Worm (Caenorhabditis elegans): ENCODE data around the gene ZK757.10.
A peak's percentile ranks its signal among the peaks of the same experiment; 100 is the strongest.

ZK757.10 gene

DNA sequence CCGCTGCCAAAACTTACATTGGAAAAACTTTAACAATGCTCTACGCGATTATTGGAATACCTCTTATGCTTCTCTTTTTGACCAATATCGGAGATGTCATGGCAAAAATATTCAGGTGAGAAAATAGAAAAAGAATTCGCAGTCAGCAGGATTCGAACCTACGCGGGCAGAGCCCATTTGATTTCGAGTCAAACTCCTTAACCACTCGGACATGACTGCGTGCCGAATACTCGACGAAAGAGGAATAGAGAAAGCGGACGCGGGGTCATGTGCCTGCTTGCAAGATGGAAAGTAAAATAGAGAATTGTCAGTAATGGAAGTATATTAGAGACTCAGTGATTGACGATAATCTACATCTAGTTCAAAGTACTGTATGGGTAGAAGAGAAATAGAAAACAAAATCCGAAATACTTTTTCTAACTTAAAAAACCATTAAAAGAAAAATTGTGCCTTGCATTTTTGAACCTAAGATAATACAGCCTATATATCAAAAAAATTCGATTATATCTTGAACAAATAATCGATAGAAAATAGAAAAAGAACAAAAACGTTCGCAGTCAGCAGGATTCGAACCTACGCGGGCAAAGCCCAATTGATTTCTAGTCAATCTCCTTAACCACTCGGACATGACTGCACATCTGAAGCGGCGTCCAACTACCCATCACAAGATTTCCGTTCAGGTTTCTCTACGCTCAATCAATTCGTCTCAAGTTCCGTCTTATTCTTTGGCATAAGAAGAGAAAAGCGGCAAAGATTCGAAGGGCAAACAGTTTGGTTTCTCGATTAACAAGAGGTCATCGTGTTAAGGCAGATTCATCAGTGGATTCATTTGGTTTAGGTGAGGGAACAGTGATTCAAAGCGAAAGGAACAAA, 15.3 kb upstream of the ZK757.10 start (continued):
- TF ChIP-seq madf-3 (GFP tag; IDR thresholded peaks at IDR 0.05) (peak; percentile 54; the same call in 1 of the 2 replicates), ztf-25 (GFP tag; IDR thresholded peaks at IDR 0.05) (peak; percentile 85), T26A5.8 (tag; optimal IDR thresholded peaks at IDR 0.05) (no peak), ceh-91 (GFP tag; IDR thresholded peaks at IDR 0.05) (no peak), lsy-27 (tag; optimal IDR thresholded peaks at IDR 0.05; ENCODE audit: borderline replicate concordance, insufficient read depth) (no peak)

DNA sequence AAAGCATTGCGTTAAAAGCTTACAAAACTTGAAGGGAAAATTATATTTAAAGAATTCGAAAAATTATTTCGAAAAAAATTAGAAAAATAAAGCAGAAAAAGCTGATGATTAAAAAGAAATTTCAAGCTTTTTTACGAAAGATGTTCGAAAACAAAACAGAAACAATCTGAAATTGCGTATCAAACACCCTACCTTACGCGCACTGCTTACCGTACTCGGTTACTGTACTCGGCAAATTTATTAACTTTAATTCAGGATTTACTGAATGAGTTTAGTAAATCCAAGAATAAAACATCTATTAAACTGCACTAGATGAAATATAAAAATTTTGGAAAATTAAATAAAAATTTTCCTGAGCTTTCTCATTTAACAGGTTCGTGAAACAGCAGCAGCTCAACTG, 14.6 kb upstream of the ZK757.10 start:
- TF ChIP-seq rec-8 (tag; optimal IDR thresholded peaks at IDR 0.05), result no peak
- no peak for TF ChIP-seq Y67H2A.10 (GFP tag; conservative IDR thresholded peaks at IDR 0.05)
- TF ChIP-seq D2030.7 (GFP tag; IDR thresholded peaks at IDR 0.05), result no peak
- TF ChIP-seq lsl-1 (GFP tag; optimal IDR thresholded peaks at IDR 0.05), result peak; percentile 83
- no peak for TF ChIP-seq mcd-1 (GFP tag; IDR thresholded peaks at IDR 0.05)
- no peak for TF ChIP-seq K11D2.4 (GFP tag; IDR thresholded peaks at IDR 0.05)

DNA sequence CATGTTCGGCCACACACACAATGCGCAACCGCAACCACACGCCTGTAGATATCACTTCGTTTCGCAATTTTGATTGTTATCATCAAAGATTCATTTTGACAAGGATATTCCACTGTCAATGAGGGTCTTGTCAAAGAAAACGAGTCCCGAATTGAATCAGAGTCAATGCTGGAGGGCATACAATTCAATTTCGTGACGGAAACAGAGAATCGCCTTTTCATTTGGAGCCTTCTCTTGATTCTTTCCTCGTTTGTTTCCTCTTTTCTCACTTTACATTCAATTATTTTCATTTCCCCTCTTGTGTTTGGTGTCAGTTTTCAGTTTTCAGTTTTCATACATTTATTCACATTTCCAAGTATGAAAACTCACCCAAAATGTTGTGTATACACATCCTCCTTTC, 9.7 kb upstream of the ZK757.10 start:
- TF ChIP-seq hmg-20 (GFP tag; IDR thresholded peaks at IDR 0.05) (no peak), B0035.1 (tag; optimal IDR thresholded peaks at IDR 0.05) (no peak), F57A8.1 (GFP tag; optimal IDR thresholded peaks at IDR 0.05) (no peak)

DNA sequence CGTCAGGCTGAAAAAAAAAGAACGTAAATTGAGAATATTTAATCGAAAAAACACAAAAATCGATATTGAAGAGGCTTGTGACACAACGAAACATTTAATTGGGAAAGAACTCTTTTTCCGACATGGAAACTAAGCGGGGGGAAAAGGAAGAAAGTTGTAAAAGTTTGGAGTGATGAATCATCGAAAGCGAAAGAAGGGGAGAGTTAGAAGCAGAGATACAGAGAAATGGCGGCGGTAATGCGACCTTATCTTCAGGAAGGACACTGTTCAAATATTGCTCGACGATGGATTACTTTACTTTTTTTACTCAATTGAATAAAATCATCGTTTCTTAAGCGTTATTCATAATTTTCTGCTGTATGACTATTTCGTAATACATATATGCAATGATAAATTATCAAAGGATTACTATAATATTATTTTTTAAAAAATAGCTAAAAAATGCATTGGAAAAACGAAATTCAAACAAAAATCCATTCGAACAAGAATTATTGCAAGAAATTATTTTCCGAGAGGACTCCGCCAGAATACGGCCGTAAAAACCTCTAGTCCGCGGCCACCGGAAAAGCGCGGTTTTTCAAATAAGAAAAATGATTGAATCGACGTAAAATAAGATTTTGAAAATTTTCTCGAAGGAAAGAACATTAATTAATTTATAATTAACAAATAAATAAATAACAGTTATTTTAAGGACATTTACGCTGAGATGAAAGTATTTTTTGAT, 9.1 kb upstream of the ZK757.10 start, which contains the start of gene dhhc-4:
dhhc-4 (minus strand) TSS at position 13 of the 724 bp plus-strand sequence.
- TF ChIP-seq hmg-20 (GFP tag; IDR thresholded peaks at IDR 0.05) (peak; percentile 46; the same call in 1 of the 2 replicates), ccch-3 (GFP tag; optimal IDR thresholded peaks at IDR 0.05) (peak; percentile 45), lin-54 (GFP tag; optimal IDR thresholded peaks at IDR 0.05) (no peak), efl-1 (GFP tag; optimal IDR thresholded peaks at IDR 0.05) (peak; percentile 53), F10E7.11 (tag; optimal IDR thresholded peaks at IDR 0.05) (no peak), C06A6.2 (GFP tag; conservative IDR thresholded peaks at IDR 0.05) (no peak), dpff-1 (tag; optimal IDR thresholded peaks at IDR 0.05) (no peak), bed-2 (GFP tag; IDR thresholded peaks at IDR 0.05) (peak; percentile 45; the same call in 1 of the 2 replicates), aptf-2 (GFP tag; conservative IDR thresholded peaks at IDR 0.05) (0 out of 2 replicates have a peak, but pooled peaks have one; percentile 53), T26A5.8 (tag; optimal IDR thresholded peaks at IDR 0.05) (no peak), lir-1 (GFP tag; conservative IDR thresholded peaks at IDR 0.05) (peak; percentile 50), sptf-2 (GFP tag; optimal IDR thresholded peaks at IDR 0.05) (no peak), snpc-1.3 (tag; optimal IDR thresholded peaks at IDR 0.05; ENCODE audit: insufficient read depth) (no peak), ceh-27 (GFP tag; optimal IDR thresholded peaks at IDR 0.05) (peak; percentile 82), ceh-100 (GFP tag; IDR thresholded peaks at IDR 0.05) (peak; percentile 33; the same call in 1 of the 2 replicates), madf-10 (tag; optimal IDR thresholded peaks at IDR 0.05) (peak; percentile 62), T07F8.4 (tag; optimal IDR thresholded peaks at IDR 0.05) (peak; percentile 9), tlf-1 (GFP tag; optimal IDR thresholded peaks at IDR 0.05) (peak; percentile 44), lin-40 (tag; optimal IDR thresholded peaks at IDR 0.05) (peak; percentile 55), ZK185.1 (tag; optimal IDR thresholded peaks at IDR 0.05; ENCODE audit: poor library complexity, severe bottlenecking) (peak; percentile 88), madf-3 (GFP tag; IDR thresholded peaks at IDR 0.05) (0 out of 2 replicates have a peak, but pooled peaks have one; percentile 40), F33H1.4 (GFP tag; IDR thresholded peaks at IDR 0.05) (peak; percentile 53), lsl-1 (GFP tag; optimal IDR thresholded peaks at IDR 0.05) (peak; percentile 45), unc-130 (GFP tag; optimal IDR thresholded peaks at IDR 0.05) (peak; percentile 83), ets-4 (GFP tag; optimal IDR thresholded peaks at IDR 0.05) (no peak), dpl-1 (GFP tag; optimal IDR thresholded peaks at IDR 0.05) (peak; percentile 59), hsf-1 (GFP tag; IDR thresholded peaks at IDR 0.05) (0 out of 2 replicates have a peak, but pooled peaks have one; percentile 56), K12H6.12 (tag; optimal IDR thresholded peaks at IDR 0.05) (peak; percentile 42), K11D2.4 (GFP tag; IDR thresholded peaks at IDR 0.05) (peak; percentile 58; the same call in 1 of the 2 replicates), mxl-1 (tag; optimal IDR thresholded peaks at IDR 0.05) (no peak)

Data from whole organism, young adult.